Worm (Caenorhabditis elegans) whole organism, late embryonic: ENCODE results near the gene nhr-46.

Source experiments
- T23F11.4 ChIP-seq: fragments of 200-800 bp; sonication (Bioruptor generic); optimal IDR thresholded peaks from 2 replicates; lab custom pipeline; 2018; ENCODE audit warnings: mild to moderate bottlenecking, missing genetic modification characterization, missing compliant biosample characterization
- ama-1 ChIP-seq: fragments of 150-350 bp; optimal IDR thresholded peaks from 2 replicates; lab custom pipeline; 2014
- ceh-19 ChIP-seq: fragments of 200-800 bp; sonication (Bioruptor generic); optimal IDR thresholded peaks from 2 replicates; lab custom pipeline; 2018; ENCODE audit warnings: mild to moderate bottlenecking, missing genetic modification characterization, missing compliant biosample characterization
- ceh-22 ChIP-seq: sonication (generic microtip); optimal IDR thresholded peaks from 2 replicates; lab custom pipeline; 2017; ENCODE audit warnings: missing biosample characterization, missing genetic modification characterization
- ceh-9 ChIP-seq: sonication (generic microtip); optimal IDR thresholded peaks from 2 replicates; lab custom pipeline; 2016; ENCODE audit warnings: mild to moderate bottlenecking, missing genetic modification characterization, inconsistent platforms, missing compliant biosample characterization
- che-1 ChIP-seq: sonication (generic microtip); optimal IDR thresholded peaks from 2 replicates; lab custom pipeline; 2016; ENCODE audit warnings: mild to moderate bottlenecking, missing genetic modification characterization, missing compliant biosample characterization
- dve-1 ChIP-seq: sonication (generic microtip); optimal IDR thresholded peaks from 2 replicates; lab custom pipeline; 2017; ENCODE audit warnings: antibody characterized with exemption, mild to moderate bottlenecking, missing genetic modification characterization, missing compliant biosample characterization
- fkh-10 ChIP-seq: fragments of 150-350 bp; optimal IDR thresholded peaks from 2 replicates; lab custom pipeline; 2014; ENCODE audit warnings: missing biosample characterization, missing genetic modification reagents, missing genetic modification characterization
- pag-3 ChIP-seq: sonication (generic microtip); optimal IDR thresholded peaks from 2 replicates; lab custom pipeline; 2016; ENCODE audit warnings: missing compliant biosample characterization, missing genetic modification characterization, borderline replicate concordance
- pat-9 ChIP-seq: fragments of 200-800 bp; sonication (Bioruptor generic); optimal IDR thresholded peaks from 2 replicates; lab custom pipeline; 2018; ENCODE audit warnings: mild to moderate bottlenecking, missing genetic modification characterization, moderate library complexity, missing compliant biosample characterization
- pqm-1 ChIP-seq: sonication (generic microtip); optimal IDR thresholded peaks from 2 replicates; lab custom pipeline; 2016; ENCODE audit warnings: missing genetic modification characterization, missing compliant biosample characterization
- unc-55 ChIP-seq: sonication (generic microtip); optimal IDR thresholded peaks from 2 replicates; lab custom pipeline; 2017; ENCODE audit warnings: missing biosample characterization, missing genetic modification reagents, missing genetic modification characterization

ce11 chrIV:5701646-5702045, 56.0 kb downstream of the nhr-46 start:
- TF ChIP-seq ama-1 (lab: Kevin White, UChicago): no peak
- TF ChIP-seq che-1: no peak
- no peak for TF ChIP-seq ceh-9 (tag; lab: Kevin White, UChicago)
- TF ChIP-seq pqm-1 (tag; lab: Kevin White, UChicago): no peak
- TF ChIP-seq ceh-22 (tag; lab: Kevin White, UChicago): no peak
- TF ChIP-seq ceh-19: no peak
- TF ChIP-seq pat-9 (tag; lab: Kevin White, UChicago): no peak
- no peak for TF ChIP-seq pag-3 (tag; lab: Kevin White, UChicago)
- TF ChIP-seq unc-55 (GFP tag; lab: Kevin White, UChicago): no peak
- TF ChIP-seq fkh-10 (GFP tag; lab: Kevin White, UChicago): no peak
- TF ChIP-seq T23F11.4 (GFP tag; lab: Kevin White, UChicago): no peak
- TF ChIP-seq dve-1 (tag; lab: Kevin White, UChicago): no peak
